Fruit fly (Drosophila melanogaster) whole organism, embryonic: ENCODE results near the gene Jhbp2.
A peak's percentile ranks its signal among the peaks of the same experiment; 100 is the strongest.

Experiments
- Atf3 ChIP-seq: fragments of 200-800 bp; sonication (Bioruptor generic); optimal IDR thresholded peaks from 3 replicates; lab custom pipeline; 2016; ENCODE audit warnings: missing biosample characterization, missing genetic modification characterization
- Bgb ChIP-seq: fragments of 200-800 bp; sonication (Bioruptor generic); IDR thresholded peaks from 2 replicates; pipeline ENCODE4 v1.3.6; 2022; ENCODE audit warnings: missing biosample characterization, missing genetic modification characterization; ENCODE audit not compliant: partially characterized antibody
- C15 ChIP-seq: fragments of 200-800 bp; sonication (Bioruptor generic); IDR thresholded peaks from 3 replicates; pipeline ENCODE4 v1.3.6; 2022; ENCODE audit warnings: missing biosample characterization, missing genetic modification characterization
- CG10431 ChIP-seq: fragments of 200-800 bp; sonication (Bioruptor generic); optimal IDR thresholded peaks from 3 replicates; lab custom pipeline; 2018; ENCODE audit warnings: missing biosample characterization, mild to moderate bottlenecking, missing genetic modification characterization
- CG10959 ChIP-seq: fragments of 200-800 bp; sonication (Bioruptor generic); IDR thresholded peaks from 2 replicates; pipeline ENCODE4 v1.3.6; 2022; ENCODE audit warnings: missing biosample characterization, missing genetic modification characterization
- CG11398 ChIP-seq: fragments of 200-800 bp; sonication (Bioruptor generic); optimal IDR thresholded peaks from 2 replicates; lab custom pipeline; 2016; ENCODE audit warnings: missing biosample characterization, missing genetic modification characterization
- CG12071 ChIP-seq: fragments of 200-800 bp; sonication (Bioruptor generic); optimal IDR thresholded peaks from 3 replicates; lab custom pipeline; 2018; ENCODE audit warnings: missing biosample characterization, mild to moderate bottlenecking, missing genetic modification characterization
- CG13894 ChIP-seq: fragments of 200-800 bp; sonication (Bioruptor generic); optimal IDR thresholded peaks from 3 replicates; lab custom pipeline; 2018; ENCODE audit warnings: missing biosample characterization, mild to moderate bottlenecking, missing genetic modification characterization, moderate library complexity
- CG15514 ChIP-seq: fragments of 200-800 bp; sonication (Bioruptor generic); optimal IDR thresholded peaks from 3 replicates; lab custom pipeline; 2017; ENCODE audit warnings: missing biosample characterization, missing genetic modification characterization, mild to moderate bottlenecking, moderate library complexity, missing genetic modification reagents
- CG17802 ChIP-seq: fragments of 200-800 bp; sonication (Bioruptor generic); optimal IDR thresholded peaks from 2 replicates; lab custom pipeline; 2018; ENCODE audit warnings: missing biosample characterization, mild to moderate bottlenecking, missing genetic modification characterization, moderate library complexity
- CG17829 ChIP-seq: fragments of 200-800 bp; optimal IDR thresholded peaks from 2 replicates; lab custom pipeline; 2019; ENCODE audit warnings: missing biosample characterization, mild to moderate bottlenecking, missing genetic modification characterization, moderate library complexity
- CG18599 ChIP-seq: fragments of 200-800 bp; sonication (Bioruptor generic); optimal IDR thresholded peaks from 3 replicates; lab custom pipeline; 2017; ENCODE audit warnings: missing biosample characterization, missing genetic modification characterization, mild to moderate bottlenecking, moderate library complexity, missing genetic modification reagents
- CG2199 ChIP-seq: fragments of 200-800 bp; sonication (Bioruptor generic); IDR thresholded peaks from 3 replicates; pipeline ENCODE4 v1.3.6; 2022; ENCODE audit warnings: missing biosample characterization, missing genetic modification characterization
- CG3995 ChIP-seq: fragments of 200-800 bp; sonication (Bioruptor generic); optimal IDR thresholded peaks from 3 replicates; lab custom pipeline; 2016; ENCODE audit warnings: missing biosample characterization, missing genetic modification characterization
- CG4360 ChIP-seq: fragments of 200-800 bp; sonication (Bioruptor generic); IDR thresholded peaks from 2 replicates; pipeline ENCODE4 v1.3.6; 2022; ENCODE audit warnings: missing biosample characterization, missing genetic modification characterization
- CG4707 ChIP-seq: fragments of 200-800 bp; sonication (Bioruptor generic); optimal IDR thresholded peaks from 2 replicates; lab custom pipeline; 2018; ENCODE audit warnings: missing biosample characterization, mild to moderate bottlenecking, missing genetic modification characterization, moderate library complexity
- CG4854 ChIP-seq: fragments of 200-800 bp; sonication (Bioruptor generic); optimal IDR thresholded peaks from 2 replicates; lab custom pipeline; 2016; ENCODE audit warnings: missing biosample characterization, missing genetic modification characterization, inconsistent platforms
- CG6175 ChIP-seq: fragments of 200-800 bp; sonication (Bioruptor generic); IDR thresholded peaks from 3 replicates; pipeline ENCODE4 v1.3.6; 2022; ENCODE audit warnings: missing biosample characterization, missing genetic modification characterization
- CG6689 ChIP-seq: fragments of 200-800 bp; sonication (Bioruptor generic); IDR thresholded peaks from 2 replicates; pipeline ENCODE4 v1.3.6; 2022; ENCODE audit warnings: missing biosample characterization, missing genetic modification characterization
- CG8281 ChIP-seq: fragments of 200-800 bp; sonication (Bioruptor generic); optimal IDR thresholded peaks from 2 replicates; lab custom pipeline; 2018; ENCODE audit warnings: missing biosample characterization, mild to moderate bottlenecking, missing genetic modification characterization, moderate library complexity
- CG8290 ChIP-seq, 3 experiments: fragments of 200-800 bp; sonication (Bioruptor generic); optimal IDR thresholded peaks; 2 replicates each; lab custom pipeline; 2016 to 2019; ENCODE audit warnings: missing biosample characterization in 3 of 3, missing genetic modification characterization in 3 of 3, mild to moderate bottlenecking in 2 of 3, moderate library complexity in 1 of 3
- CG8944 ChIP-seq: fragments of 200-800 bp; sonication (Bioruptor generic); optimal IDR thresholded peaks from 3 replicates; lab custom pipeline; 2016; ENCODE audit warnings: missing biosample characterization, missing genetic modification characterization
- CG9932 ChIP-seq: fragments of 200-800 bp; sonication (Bioruptor generic); IDR thresholded peaks from 2 replicates; pipeline ENCODE4 v1.3.6; 2022; ENCODE audit warnings: missing biosample characterization, missing genetic modification characterization
- CoRest ChIP-seq: fragments of 200-800 bp; sonication (Bioruptor generic); optimal IDR thresholded peaks from 3 replicates; lab custom pipeline; 2018; ENCODE audit warnings: missing biosample characterization, mild to moderate bottlenecking, missing genetic modification characterization, moderate library complexity
- CrebB ChIP-seq: fragments of 200-800 bp; sonication (Bioruptor generic); optimal IDR thresholded peaks from 3 replicates; lab custom pipeline; 2018; ENCODE audit warnings: missing biosample characterization, mild to moderate bottlenecking, missing genetic modification characterization
- D ChIP-seq, 2 experiments: fragments of 200-800 bp in 1 of 2; fragments of >200 bp in 1 of 2; sonication (Bioruptor generic) in 1 of 2; optimal IDR thresholded peaks; 2 replicates in 1 of 2; 3 replicates in 1 of 2; lab custom pipeline; 2017; ENCODE audit warnings: mild to moderate bottlenecking in 1 of 2, missing biosample characterization in 1 of 2, missing genetic modification characterization in 1 of 2, missing genetic modification reagents in 1 of 2
- Dbx ChIP-seq: fragments of 200-800 bp; sonication (Bioruptor generic); IDR thresholded peaks from 3 replicates; pipeline ENCODE4 v1.3.6; 2022; ENCODE audit warnings: missing biosample characterization, missing genetic modification characterization
- Ets97D ChIP-seq: fragments of 200-800 bp; sonication (Bioruptor generic); optimal IDR thresholded peaks from 3 replicates; lab custom pipeline; 2016; ENCODE audit warnings: missing biosample characterization, missing genetic modification characterization
- Gug ChIP-seq: fragments of 200-800 bp; sonication (Bioruptor generic); IDR thresholded peaks from 4 replicates; pipeline ENCODE4 v1.3.6; 2022; ENCODE audit warnings: missing biosample characterization, missing genetic modification characterization
- H2.0 ChIP-seq: fragments of 200-800 bp; sonication (Bioruptor generic); IDR thresholded peaks from 2 replicates; pipeline ENCODE4 v1.3.6; 2022; ENCODE audit warnings: missing biosample characterization, missing genetic modification characterization
- Med ChIP-seq: fragments of 200-800 bp; sonication (Bioruptor generic); peaks from one replicate; lab custom pipeline; 2016; ENCODE audit warnings: missing biosample characterization, missing genetic modification characterization, mild to moderate bottlenecking, inconsistent platforms, moderate library complexity
- Meics ChIP-seq: fragments of 200-800 bp; sonication (Bioruptor generic); optimal IDR thresholded peaks from 2 replicates; lab custom pipeline; 2017; ENCODE audit warnings: missing biosample characterization, mild to moderate bottlenecking, missing genetic modification characterization
- Oaz ChIP-seq: fragments of 200-800 bp; sonication (Bioruptor generic); IDR thresholded peaks from 2 replicates; pipeline ENCODE4 v1.3.6; 2022; ENCODE audit warnings: missing biosample characterization, missing genetic modification characterization
- Trl ChIP-seq, 3 experiments: fragments of >200 bp in 2 of 3; fragments of 200-800 bp in 1 of 3; sonication (Bioruptor generic) in 1 of 3; optimal IDR thresholded peaks; 2 replicates in 1 of 3; 3 replicates in 2 of 3; lab custom pipeline; 2016 to 2017; ENCODE audit warnings: missing biosample characterization in 1 of 3, missing genetic modification characterization in 1 of 3
- ara ChIP-seq: fragments of 200-800 bp; sonication (Bioruptor generic); IDR thresholded peaks from 2 replicates; pipeline ENCODE4 v1.3.6; 2022; ENCODE audit warnings: missing biosample characterization, missing genetic modification characterization
- cg ChIP-seq: fragments of 200-800 bp; sonication (Bioruptor generic); optimal IDR thresholded peaks from 3 replicates; lab custom pipeline; 2019; ENCODE audit warnings: missing biosample characterization, mild to moderate bottlenecking, missing genetic modification characterization, moderate library complexity
- cwo ChIP-seq: fragments of 200-800 bp; sonication (Bioruptor generic); optimal IDR thresholded peaks from 3 replicates; lab custom pipeline; 2017; ENCODE audit warnings: missing biosample characterization, missing genetic modification characterization, mild to moderate bottlenecking, moderate library complexity, missing genetic modification reagents
- ems ChIP-seq: fragments of 200-800 bp; sonication (Bioruptor generic); optimal IDR thresholded peaks from 3 replicates; lab custom pipeline; 2016; ENCODE audit warnings: missing biosample characterization, missing genetic modification characterization
- kni ChIP-seq: fragments of 200-800 bp; sonication (Bioruptor generic); optimal IDR thresholded peaks from 3 replicates; lab custom pipeline; 2017; ENCODE audit warnings: mild to moderate bottlenecking, missing biosample characterization, missing genetic modification reagents, missing genetic modification characterization
- odd ChIP-seq: fragments of 200-800 bp; sonication (Bioruptor generic); optimal IDR thresholded peaks from 2 replicates; lab custom pipeline; 2017; ENCODE audit warnings: missing biosample characterization, mild to moderate bottlenecking, missing genetic modification characterization
- pb ChIP-seq: fragments of 200-800 bp; sonication (Bioruptor generic); optimal IDR thresholded peaks from 3 replicates; lab custom pipeline; 2016; ENCODE audit warnings: missing biosample characterization, missing genetic modification characterization
- ro ChIP-seq: fragments of 200-800 bp; sonication (Bioruptor generic); IDR thresholded peaks from 2 replicates; pipeline ENCODE4 v1.3.6; 2022; ENCODE audit warnings: missing biosample characterization, missing genetic modification characterization
- row ChIP-seq: fragments of 200-800 bp; sonication (Bioruptor generic); IDR thresholded peaks from 3 replicates; pipeline ENCODE4 v1.3.6; 2022; ENCODE audit warnings: missing biosample characterization, missing genetic modification characterization
- sens ChIP-seq: fragments of 200-800 bp; sonication (Bioruptor generic); peaks from one replicate; lab custom pipeline; 2016; ENCODE audit warnings: missing biosample characterization, missing genetic modification characterization
- sima ChIP-seq: fragments of 200-800 bp; sonication (Bioruptor generic); optimal IDR thresholded peaks from 2 replicates; lab custom pipeline; 2016; ENCODE audit warnings: missing biosample characterization, missing genetic modification characterization
- sob ChIP-seq: fragments of 200-800 bp; sonication (Bioruptor generic); IDR thresholded peaks from 2 replicates; pipeline ENCODE4 v1.3.6; 2022; ENCODE audit warnings: missing biosample characterization, missing genetic modification characterization
- stwl ChIP-seq: fragments of 200-800 bp; sonication (Bioruptor generic); optimal IDR thresholded peaks from 3 replicates; lab custom pipeline; 2018; ENCODE audit warnings: missing biosample characterization, mild to moderate bottlenecking, missing genetic modification characterization, moderate library complexity
- sug ChIP-seq: fragments of 200-800 bp; optimal IDR thresholded peaks from 2 replicates; lab custom pipeline; 2019; ENCODE audit warnings: missing biosample characterization, mild to moderate bottlenecking, missing genetic modification characterization, moderate library complexity
- vfl ChIP-seq: fragments of 200-800 bp; sonication (Bioruptor generic); optimal IDR thresholded peaks from 2 replicates; lab custom pipeline; 2016; ENCODE audit warnings: missing biosample characterization, missing genetic modification characterization
- wor ChIP-seq: fragments of 200-800 bp; sonication (Bioruptor generic); IDR thresholded peaks from 2 replicates; pipeline ENCODE4 v1.3.6; 2022; ENCODE audit warnings: missing biosample characterization, missing genetic modification characterization
- z ChIP-seq: fragments of 200-800 bp; sonication (Bioruptor generic); IDR thresholded peaks from 3 replicates; pipeline ENCODE4 v1.3.6; 2022; ENCODE audit warnings: missing biosample characterization, missing genetic modification characterization

Jhbp2 gene

dm6 chr3R:4987408-4987807 is 26.3 kb upstream of the Jhbp2 start (continued):
- TF ChIP-seq CG4854 (no peak), CG6689 (GFP tag; lab: Robert Waterston, UW) (no peak), Gug (GFP tag; lab: Robert Waterston, UW) (no peak), stwl (tag; lab: Kevin White, UChicago) (no peak), odd (GFP tag; lab: Kevin White, UChicago) (peak; percentile 13), CG10959 (GFP tag; lab: Robert Waterston, UW) (no peak), sob (GFP tag; lab: Robert Waterston, UW) (no peak), CoRest (no peak), CG4707 (no peak), wor (GFP tag; lab: Robert Waterston, UW) (no peak), CG13894 (tag; lab: Kevin White, UChicago) (peak; percentile 16), CG3995 (GFP tag; lab: Kevin White, UChicago) (no peak), CG9932 (no peak), CG8944 (GFP tag; lab: Kevin White, UChicago) (no peak), ara (GFP tag; lab: Robert Waterston, UW) (no peak), D (optimal IDR thresholded peaks at IDR 0.05; lab: Kevin White, UChicago) (no peak), D (GFP tag; optimal IDR thresholded peaks at IDR 0.05; lab: Kevin White, UChicago) (no peak), CG6175 (GFP tag; lab: Robert Waterston, UW) (no peak), kni (GFP tag; lab: Kevin White, UChicago) (peak; percentile 20), CG2199 (peak; percentile 84; the same call in 2 of the 3 replicates), CrebB (tag; lab: Kevin White, UChicago) (no peak), sug (tag; lab: Kevin White, UChicago) (no peak), pb (GFP tag; lab: Kevin White, UChicago) (no peak), CG8290 (GFP tag; optimal IDR thresholded peaks at IDR 0.05; lab: Kevin White, UChicago) (no peak), CG8290 (tag; optimal IDR thresholded peaks at IDR 0.05; lab: Kevin White, UChicago) (peak in 1 of 2 experiments; percentile 26), ems (no peak), sens (peak; percentile 30), vfl (GFP tag; lab: Kevin White, UChicago) (no peak), Atf3 (GFP tag; lab: Kevin White, UChicago) (no peak), cg (GFP tag; lab: Kevin White, UChicago) (no peak), Oaz (GFP tag; lab: Robert Waterston, UW) (no peak), cwo (GFP tag; lab: Kevin White, UChicago) (no peak), CG12071 (GFP tag; lab: Kevin White, UChicago) (no peak), CG18599 (GFP tag; lab: Kevin White, UChicago) (no peak), CG17829 (no peak), Meics (GFP tag; lab: Kevin White, UChicago) (no peak), H2.0 (GFP tag; lab: Robert Waterston, UW) (no peak), Dbx (GFP tag; lab: Robert Waterston, UW) (no peak), CG10431 (GFP tag; lab: Kevin White, UChicago) (no peak), Med (peak; percentile 38), CG4360 (no peak), Bgb (GFP tag; lab: Robert Waterston, UW) (no peak), Trl (optimal IDR thresholded peaks at IDR 0.05; lab: Kevin White, UChicago) (no peak), Trl (GFP tag; optimal IDR thresholded peaks at IDR 0.05; lab: Kevin White, UChicago) (no peak), CG11398 (GFP tag; lab: Kevin White, UChicago) (no peak), row (GFP tag; lab: Robert Waterston, UW) (no peak), sima (GFP tag; lab: Kevin White, UChicago) (no peak), z (GFP tag; lab: Robert Waterston, UW) (no peak), CG15514 (GFP tag; lab: Kevin White, UChicago) (no peak), C15 (GFP tag; lab: Robert Waterston, UW) (no peak), CG8281 (tag; lab: Kevin White, UChicago) (no peak), CG17802 (no peak), ro (no peak), Ets97D (no peak)
